Fruit fly (Drosophila melanogaster) whole organism, embryonic: Measurements from ENCODE around the gene mRpL15.

Source experiments
- Aef1 ChIP-seq: fragments of 200-800 bp; sonication (Bioruptor generic); IDR thresholded peaks from 3 replicates; pipeline ENCODE4 v1.3.6; 2022; ENCODE audit warnings: missing biosample characterization, missing genetic modification characterization
- Antp ChIP-seq: fragments of 200-800 bp; sonication (Bioruptor generic); optimal IDR thresholded peaks from 3 replicates; lab custom pipeline; 2016; ENCODE audit warnings: missing biosample characterization, missing genetic modification characterization
- Blimp-1 ChIP-seq: fragments of 200-800 bp; sonication (Bioruptor generic); optimal IDR thresholded peaks from 3 replicates; lab custom pipeline; 2018; ENCODE audit warnings: missing biosample characterization, missing genetic modification characterization, mild to moderate bottlenecking, moderate library complexity, missing genetic modification reagents
- Bteb2 ChIP-seq: fragments of 200-800 bp; sonication (Bioruptor generic); optimal IDR thresholded peaks from 2 replicates; lab custom pipeline; 2016; ENCODE audit warnings: missing biosample characterization, missing genetic modification characterization
- CG10959 ChIP-seq: fragments of 200-800 bp; sonication (Bioruptor generic); IDR thresholded peaks from 2 replicates; pipeline ENCODE4 v1.3.6; 2022; ENCODE audit warnings: missing biosample characterization, missing genetic modification characterization
- CG11247 ChIP-seq: fragments of 200-800 bp; sonication (Bioruptor generic); IDR thresholded peaks from 2 replicates; pipeline ENCODE4 v1.3.6; 2022; ENCODE audit warnings: missing biosample characterization, missing genetic modification characterization
- CG11560 ChIP-seq: fragments of 200-800 bp; sonication (Bioruptor generic); IDR thresholded peaks from 3 replicates; pipeline ENCODE4 v1.3.6; 2022; ENCODE audit warnings: missing biosample characterization, missing genetic modification characterization
- CG11695 ChIP-seq: fragments of 200-800 bp; sonication (Bioruptor generic); IDR thresholded peaks from 3 replicates; pipeline ENCODE4 v1.3.6; 2022; ENCODE audit warnings: missing biosample characterization, missing genetic modification characterization
- CG14014 ChIP-seq: fragments of 200-800 bp; sonication (Bioruptor generic); IDR thresholded peaks from 2 replicates; pipeline ENCODE4 v1.3.6; 2022; ENCODE audit warnings: missing biosample characterization, missing genetic modification characterization
- CG17186 ChIP-seq: fragments of 200-800 bp; sonication (Bioruptor generic); optimal IDR thresholded peaks from 3 replicates; lab custom pipeline; 2017; ENCODE audit warnings: missing biosample characterization, missing genetic modification reagents, missing genetic modification characterization
- CG17385 ChIP-seq: fragments of 200-800 bp; sonication (Bioruptor generic); optimal IDR thresholded peaks from 3 replicates; lab custom pipeline; 2018; ENCODE audit warnings: missing biosample characterization, mild to moderate bottlenecking, missing genetic modification characterization
- CG2199 ChIP-seq: fragments of 200-800 bp; sonication (Bioruptor generic); IDR thresholded peaks from 3 replicates; pipeline ENCODE4 v1.3.6; 2022; ENCODE audit warnings: missing biosample characterization, missing genetic modification characterization
- CG31441 ChIP-seq: fragments of 200-800 bp; sonication (Bioruptor generic); IDR thresholded peaks from 2 replicates; pipeline ENCODE4 v1.3.6; 2022; ENCODE audit warnings: missing biosample characterization, missing genetic modification characterization
- CG3281 ChIP-seq: fragments of 200-800 bp; sonication (Bioruptor generic); optimal IDR thresholded peaks from 3 replicates; lab custom pipeline; 2017; ENCODE audit warnings: missing biosample characterization, mild to moderate bottlenecking, missing genetic modification characterization
- CG34422 ChIP-seq: fragments of 200-800 bp; sonication (Bioruptor generic); IDR thresholded peaks from 3 replicates; pipeline ENCODE4 v1.3.6; 2022; ENCODE audit warnings: missing biosample characterization, missing genetic modification characterization
- CG4730 ChIP-seq: fragments of 200-800 bp; sonication (Bioruptor generic); IDR thresholded peaks from 2 replicates; pipeline ENCODE4 v1.3.6; 2022; ENCODE audit warnings: missing biosample characterization, missing genetic modification characterization
- CG6175 ChIP-seq: fragments of 200-800 bp; sonication (Bioruptor generic); IDR thresholded peaks from 3 replicates; pipeline ENCODE4 v1.3.6; 2022; ENCODE audit warnings: missing biosample characterization, missing genetic modification characterization
- CG6683 ChIP-seq: fragments of 200-800 bp; sonication (Bioruptor generic); optimal IDR thresholded peaks from 2 replicates; lab custom pipeline; 2017; ENCODE audit warnings: missing biosample characterization, mild to moderate bottlenecking, missing genetic modification characterization, missing genetic modification reagents
- CG6854 ChIP-seq: fragments of 200-800 bp; sonication (Bioruptor generic); optimal IDR thresholded peaks from 3 replicates; lab custom pipeline; 2017; ENCODE audit warnings: missing biosample characterization, mild to moderate bottlenecking, missing genetic modification characterization
- CG7556 ChIP-seq: fragments of 200-800 bp; sonication (Bioruptor generic); optimal IDR thresholded peaks from 2 replicates; lab custom pipeline; 2017; ENCODE audit warnings: missing biosample characterization, mild to moderate bottlenecking, missing genetic modification characterization
- CG8388 ChIP-seq: fragments of 200-800 bp; sonication (Bioruptor generic); optimal IDR thresholded peaks from 2 replicates; lab custom pipeline; 2019; ENCODE audit warnings: missing biosample characterization, mild to moderate bottlenecking, missing genetic modification characterization, moderate library complexity
- CrebB ChIP-seq: fragments of 200-800 bp; sonication (Bioruptor generic); optimal IDR thresholded peaks from 3 replicates; lab custom pipeline; 2018; ENCODE audit warnings: missing biosample characterization, mild to moderate bottlenecking, missing genetic modification characterization
- Fer2 ChIP-seq: fragments of 200-800 bp; sonication (Bioruptor generic); optimal IDR thresholded peaks from 2 replicates; lab custom pipeline; 2018; ENCODE audit warnings: missing biosample characterization, mild to moderate bottlenecking, missing genetic modification characterization, moderate library complexity
- Med ChIP-seq: fragments of 200-800 bp; sonication (Bioruptor generic); peaks from one replicate; lab custom pipeline; 2016; ENCODE audit warnings: missing biosample characterization, missing genetic modification characterization, mild to moderate bottlenecking, inconsistent platforms, moderate library complexity
- PHDP ChIP-seq: fragments of 200-800 bp; sonication (Bioruptor generic); optimal IDR thresholded peaks from 3 replicates; lab custom pipeline; 2018; ENCODE audit warnings: missing biosample characterization, mild to moderate bottlenecking, missing genetic modification characterization, moderate library complexity
- Rx ChIP-seq: fragments of 200-800 bp; sonication (Bioruptor generic); IDR thresholded peaks from 2 replicates; pipeline ENCODE4 v1.3.6; 2022; ENCODE audit warnings: missing biosample characterization, missing genetic modification characterization
- Sox100B ChIP-seq: fragments of 200-800 bp; sonication (Bioruptor generic); optimal IDR thresholded peaks from 3 replicates; lab custom pipeline; 2018; ENCODE audit warnings: missing biosample characterization, mild to moderate bottlenecking, missing genetic modification characterization
- Sry-β ChIP-seq: fragments of 200-800 bp; sonication (Bioruptor generic); optimal IDR thresholded peaks from 2 replicates; lab custom pipeline; 2018; ENCODE audit warnings: missing biosample characterization, mild to moderate bottlenecking, missing genetic modification characterization, moderate library complexity
- Sry-δ ChIP-seq: fragments of 200-800 bp; sonication (Bioruptor generic); optimal IDR thresholded peaks from 2 replicates; lab custom pipeline; 2016; ENCODE audit warnings: missing biosample characterization, missing genetic modification characterization
- Tbp ChIP-seq: fragments of >200 bp; optimal IDR thresholded peaks from 2 replicates; lab custom pipeline; 2018; ENCODE audit warnings: missing biosample characterization, missing genetic modification characterization
- en ChIP-seq: fragments of 200-800 bp; sonication (Bioruptor generic); optimal IDR thresholded peaks from 2 replicates; lab custom pipeline; 2016; ENCODE audit warnings: missing biosample characterization, missing genetic modification characterization
- esg ChIP-seq: fragments of 200-800 bp; sonication (Bioruptor generic); conservative IDR thresholded peaks from 2 replicates; pipeline ENCODE4 v1.3.6; 2022; ENCODE audit warnings: missing biosample characterization, missing genetic modification characterization
- eyg ChIP-seq: fragments of 200-800 bp; sonication (Bioruptor generic); optimal IDR thresholded peaks from 3 replicates; lab custom pipeline; 2016; ENCODE audit warnings: missing biosample characterization, missing genetic modification characterization
- gem ChIP-seq: fragments of 200-800 bp; sonication (Bioruptor generic); optimal IDR thresholded peaks from 2 replicates; lab custom pipeline; 2019; ENCODE audit warnings: missing biosample characterization, mild to moderate bottlenecking, missing genetic modification characterization, moderate library complexity
- hbn ChIP-seq: fragments of 200-800 bp; sonication (Bioruptor generic); IDR thresholded peaks from 2 replicates; pipeline ENCODE4 v1.3.6; 2022; ENCODE audit warnings: missing biosample characterization, missing genetic modification characterization; ENCODE audit not compliant: partially characterized antibody
- kni ChIP-seq: fragments of 200-800 bp; sonication (Bioruptor generic); optimal IDR thresholded peaks from 3 replicates; lab custom pipeline; 2017; ENCODE audit warnings: mild to moderate bottlenecking, missing biosample characterization, missing genetic modification reagents, missing genetic modification characterization
- lilli ChIP-seq: fragments of 200-800 bp; sonication (Bioruptor generic); optimal IDR thresholded peaks from 3 replicates; lab custom pipeline; 2016; ENCODE audit warnings: missing biosample characterization, missing genetic modification characterization
- nau ChIP-seq: fragments of 200-800 bp; sonication (Bioruptor generic); optimal IDR thresholded peaks from 3 replicates; lab custom pipeline; 2017; ENCODE audit warnings: missing biosample characterization, mild to moderate bottlenecking, missing genetic modification characterization, missing genetic modification reagents
- prd ChIP-seq, 3 experiments: fragments of >200 bp in 2 of 3; fragments of 200-800 bp in 1 of 3; sonication (Bioruptor generic) in 1 of 3; optimal IDR thresholded peaks in 2 of 3; IDR thresholded peaks in 1 of 3; 2 replicates in 2 of 3; 3 replicates in 1 of 3; pipeline versions ENCODE4 v1.3.6 to Lab custom; 2017 to 2022; ENCODE audit warnings: missing biosample characterization in 1 of 3, missing genetic modification characterization in 1 of 3
- repo ChIP-seq: fragments of 200-800 bp; sonication (Bioruptor generic); optimal IDR thresholded peaks from 2 replicates; lab custom pipeline; 2016; ENCODE audit warnings: missing biosample characterization, missing genetic modification characterization
- rib ChIP-seq: fragments of 200-800 bp; sonication (Bioruptor generic); IDR thresholded peaks from 2 replicates; pipeline ENCODE4 v1.3.6; 2022; ENCODE audit warnings: missing biosample characterization, missing genetic modification characterization
- sens ChIP-seq: fragments of 200-800 bp; sonication (Bioruptor generic); peaks from one replicate; lab custom pipeline; 2016; ENCODE audit warnings: missing biosample characterization, missing genetic modification characterization
- ssp ChIP-seq: fragments of 200-800 bp; sonication (Bioruptor generic); IDR thresholded peaks from 2 replicates; pipeline ENCODE4 v1.3.6; 2022; ENCODE audit warnings: missing biosample characterization, missing genetic modification characterization
- tgo ChIP-seq: fragments of 200-800 bp; sonication (Bioruptor generic); IDR thresholded peaks from 3 replicates; pipeline ENCODE4 v1.3.6; 2022; ENCODE audit warnings: missing biosample characterization, missing genetic modification characterization
- toy ChIP-seq: fragments of 200-800 bp; sonication (Bioruptor generic); IDR thresholded peaks from 2 replicates; pipeline ENCODE4 v1.3.6; 2022; ENCODE audit warnings: missing biosample characterization, missing genetic modification characterization
- trem ChIP-seq: fragments of 200-800 bp; optimal IDR thresholded peaks from 3 replicates; lab custom pipeline; 2019; ENCODE audit warnings: missing biosample characterization, mild to moderate bottlenecking, missing genetic modification characterization, moderate library complexity
- tup ChIP-seq: fragments of 200-800 bp; sonication (Bioruptor generic); optimal IDR thresholded peaks from 2 replicates; lab custom pipeline; 2016; ENCODE audit warnings: missing biosample characterization, mild to moderate bottlenecking, missing genetic modification characterization, moderate library complexity
- usp ChIP-seq: fragments of >200 bp; optimal IDR thresholded peaks from 2 replicates; lab custom pipeline; 2017; ENCODE audit warnings: missing biosample characterization, missing genetic modification characterization
- vnd ChIP-seq: fragments of 200-800 bp; sonication (Bioruptor generic); IDR thresholded peaks from 3 replicates; pipeline ENCODE4 v1.3.6; 2022; ENCODE audit warnings: missing biosample characterization, missing genetic modification characterization; ENCODE audit not compliant: partially characterized antibody
- zen ChIP-seq: fragments of 200-800 bp; sonication (Bioruptor generic); optimal IDR thresholded peaks from 3 replicates; lab custom pipeline; 2018; ENCODE audit warnings: missing biosample characterization, mild to moderate bottlenecking, missing genetic modification characterization, moderate library complexity

Gene mRpL15

dm6 chr3L:20395257-20395909 is 40.6 kb downstream of the mRpL15 start (continued):
- TF ChIP-seq trem (tag; lab: Kevin White, UChicago) (no peak), CG11560 (tag; lab: Robert Waterston, UW) (no peak), tgo (GFP tag; lab: Robert Waterston, UW) (no peak; the same call in 2 of the 3 replicates), CG11695 (GFP tag; lab: Robert Waterston, UW) (peak; percentile 46; the same call in 1 of the 3 replicates), Rx (GFP tag; lab: Robert Waterston, UW) (no peak), gem (tag; lab: Kevin White, UChicago) (peak; percentile 71), CG3281 (GFP tag; lab: Kevin White, UChicago) (peak; percentile 62), sens (GFP tag; lab: Kevin White, UChicago) (peak; percentile 52), vnd (peak; percentile 28; the same call in 1 of the 3 replicates), kni (GFP tag; lab: Kevin White, UChicago) (no peak), Med (GFP tag; lab: Kevin White, UChicago) (peak; percentile 87), CG8388 (GFP tag; lab: Kevin White, UChicago) (no peak), toy (GFP tag; lab: Robert Waterston, UW) (no peak), CG17385 (GFP tag; lab: Kevin White, UChicago) (peak; percentile 30), Tbp (GFP tag; lab: Kevin White, UChicago) (no peak), CG2199 (GFP tag; lab: Robert Waterston, UW) (peak; percentile 89; the same call in 2 of the 3 replicates), CG11247 (GFP tag; lab: Robert Waterston, UW) (no peak), Sry-β (GFP tag; lab: Kevin White, UChicago) (no peak), en (GFP tag; lab: Kevin White, UChicago) (no peak), Sox100B (GFP tag; lab: Kevin White, UChicago) (peak; percentile 13), CrebB (peak; percentile 44), Bteb2 (peak; percentile 61), CG14014 (no peak), lilli (peak; percentile 80), repo (no peak), prd (optimal IDR thresholded peaks at IDR 0.05; lab: Kevin White, UChicago) (no peak), prd (GFP tag; IDR thresholded peaks at IDR 0.05; lab: Robert Waterston, UW) (peak; percentile 51), ssp (no peak), Aef1 (GFP tag; lab: Robert Waterston, UW) (peak; percentile 33; the same call in 1 of the 3 replicates), hbn (no peak), Blimp-1 (no peak), nau (no peak), CG10959 (GFP tag; lab: Robert Waterston, UW) (no peak), CG17186 (GFP tag; lab: Kevin White, UChicago) (no peak), zen (tag; lab: Kevin White, UChicago) (no peak), PHDP (peak; percentile 27), tup (no peak), Fer2 (no peak), Sry-δ (GFP tag; lab: Kevin White, UChicago) (no peak), CG6683 (GFP tag; lab: Kevin White, UChicago) (peak; percentile 19), CG7556 (GFP tag; lab: Kevin White, UChicago) (peak; percentile 51), eyg (peak; percentile 34), esg (GFP tag; lab: Robert Waterston, UW) (no peak), CG31441 (0 out of 2 replicates have a peak, but pooled peaks have one; percentile 24), rib (no peak), CG6854 (GFP tag; lab: Kevin White, UChicago) (peak; percentile 32), CG6175 (no peak), Antp (GFP tag; lab: Kevin White, UChicago) (peak; percentile 13), CG34422 (GFP tag; lab: Robert Waterston, UW) (no peak), CG4730 (GFP tag; lab: Robert Waterston, UW) (no peak), usp (GFP tag; lab: Kevin White, UChicago) (no peak)
